Worm (Caenorhabditis elegans): Measurements from ENCODE around the gene sdz-9.

DNA sequence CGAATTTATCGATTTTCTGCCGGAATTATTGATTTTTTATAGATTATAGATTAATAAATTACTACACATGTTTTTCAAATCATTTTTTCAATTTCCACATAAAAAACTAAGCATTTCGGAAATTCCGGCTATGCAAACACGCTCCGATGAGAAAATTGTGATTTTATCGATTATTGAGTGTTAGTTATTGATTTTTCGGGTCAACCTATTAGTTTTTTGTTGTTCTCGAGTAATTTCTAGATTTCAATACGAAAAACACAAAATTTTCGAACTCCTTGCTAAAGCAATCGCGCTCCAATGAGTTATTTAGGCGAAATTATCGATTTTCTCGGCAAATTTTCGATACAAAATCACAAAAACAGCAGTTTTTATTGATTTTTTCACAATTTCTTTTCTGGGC lies 22.0 kb upstream of the sdz-9 start:
- no peak for TF ChIP-seq dao-5 (tag; optimal IDR thresholded peaks at IDR 0.05)
- no peak for TF ChIP-seq W03F9.2 (tag; optimal IDR thresholded peaks at IDR 0.05)
- no peak for TF ChIP-seq him-1 (tag; optimal IDR thresholded peaks at IDR 0.05)

Measured in whole organism, L4/young adult.